Worm (Caenorhabditis elegans) whole organism, L4 larva: ENCODE measurements around the gene R02F2.8.

ENCODE experiments used
- D1046.2 ChIP-seq: fragments of 200-800 bp; sonication (Bioruptor generic); IDR thresholded peaks from 2 replicates; pipeline ENCODE4 v1.3.6; 2022; ENCODE audit warnings: missing genetic modification characterization, missing compliant biosample characterization
- F10B5.3 ChIP-seq: sonication (generic microtip); optimal IDR thresholded peaks from 2 replicates; lab custom pipeline; 2016; ENCODE audit warnings: mild to moderate bottlenecking, missing genetic modification characterization, missing compliant biosample characterization
- R02D3.7 ChIP-seq: fragments of 150-350 bp; sonication (generic microtip); optimal IDR thresholded peaks from 3 replicates; lab custom pipeline; 2014; ENCODE audit warnings: missing biosample characterization, missing genetic modification characterization
- Y5F2A.4 ChIP-seq: fragments of 200-800 bp; sonication (Bioruptor generic); optimal IDR thresholded peaks from 2 replicates; lab custom pipeline; 2018; ENCODE audit warnings: mild to moderate bottlenecking, missing genetic modification characterization, missing compliant biosample characterization
- ZK337.2 ChIP-seq: fragments of 200-800 bp; sonication (Bioruptor generic); IDR thresholded peaks from 2 replicates; pipeline ENCODE4 v1.3.6; 2022; ENCODE audit warnings: missing genetic modification reagents, missing genetic modification characterization, missing compliant biosample characterization
- aha-1 ChIP-seq: fragments of 150-350 bp; peaks from one replicate; lab custom pipeline; 2014; ENCODE audit warnings: missing biosample characterization, missing genetic modification characterization
- ceh-32 ChIP-seq: sonication (generic microtip); optimal IDR thresholded peaks from 2 replicates; lab custom pipeline; 2016; ENCODE audit warnings: mild to moderate bottlenecking, missing genetic modification characterization, missing compliant biosample characterization; ENCODE audit not compliant: poor library complexity
- ceh-44 ChIP-seq: fragments of 200-800 bp; sonication (Bioruptor generic); IDR thresholded peaks from 2 replicates; pipeline ENCODE4 v1.3.6; 2022; ENCODE audit warnings: missing genetic modification reagents, missing genetic modification characterization, missing compliant biosample characterization
- ctbp-1 ChIP-seq: fragments of 200-800 bp; sonication (Bioruptor generic); IDR thresholded peaks from 2 replicates; pipeline ENCODE4 v1.3.6; 2022; ENCODE audit warnings: missing genetic modification reagents, missing genetic modification characterization, missing compliant biosample characterization
- daf-16 ChIP-seq, 3 experiments: sonication (generic microtip); optimal IDR thresholded peaks; 2 replicates each; lab custom pipeline; 2016 to 2017; ENCODE audit warnings: missing genetic modification characterization in 3 of 3, missing genetic modification reagents in 3 of 3, mild to moderate bottlenecking in 2 of 3, missing compliant biosample characterization in 2 of 3, missing biosample characterization in 1 of 3, moderate library complexity in 1 of 3
- daf-8 ChIP-seq: fragments of 200-800 bp; sonication (Bioruptor generic); IDR thresholded peaks from 2 replicates; pipeline ENCODE4 v1.3.6; 2022; ENCODE audit warnings: missing genetic modification characterization, missing compliant biosample characterization
- dmd-6 ChIP-seq: fragments of 200-800 bp; sonication (Bioruptor generic); IDR thresholded peaks from 2 replicates; pipeline ENCODE4 v1.3.6; 2022; ENCODE audit warnings: missing genetic modification reagents, missing genetic modification characterization, missing compliant biosample characterization
- dpl-1 ChIP-seq: fragments of 150-350 bp; optimal IDR thresholded peaks from 2 replicates; lab custom pipeline; 2014; ENCODE audit warnings: missing biosample characterization, missing genetic modification reagents, missing genetic modification characterization
- duxl-1 ChIP-seq: sonication (generic microtip); optimal IDR thresholded peaks from 2 replicates; lab custom pipeline; 2016; ENCODE audit warnings: mild to moderate bottlenecking, missing genetic modification characterization, moderate library complexity, missing compliant biosample characterization; ENCODE audit not compliant: poor library complexity
- egl-27 ChIP-seq: sonication (generic microtip); optimal IDR thresholded peaks from 3 replicates; lab custom pipeline; 2017; ENCODE audit warnings: missing biosample characterization, missing genetic modification reagents, missing genetic modification characterization
- gei-8 ChIP-seq: fragments of 200-800 bp; sonication (Bioruptor generic); optimal IDR thresholded peaks from 2 replicates; lab custom pipeline; 2018; ENCODE audit warnings: mild to moderate bottlenecking, missing genetic modification characterization, missing compliant biosample characterization
- hlh-11 ChIP-seq: fragments of 200-800 bp; sonication (Bioruptor generic); optimal IDR thresholded peaks from 2 replicates; lab custom pipeline; 2018; ENCODE audit warnings: mild to moderate bottlenecking, missing genetic modification characterization, missing compliant biosample characterization
- lin-13 ChIP-seq: fragments of 150-350 bp; optimal IDR thresholded peaks from 2 replicates; lab custom pipeline; 2014; ENCODE audit warnings: missing biosample characterization, missing genetic modification reagents, missing genetic modification characterization
- lin-29 ChIP-seq: fragments of 200-800 bp; sonication (Bioruptor generic); IDR thresholded peaks from 2 replicates; pipeline ENCODE4 v1.3.6; 2022; ENCODE audit warnings: missing genetic modification reagents, missing genetic modification characterization, missing compliant biosample characterization
- lin-38 ChIP-seq: fragments of 200-800 bp; sonication (Bioruptor generic); IDR thresholded peaks from 2 replicates; pipeline ENCODE4 v1.3.6; 2022; ENCODE audit warnings: missing genetic modification reagents, missing genetic modification characterization, missing compliant biosample characterization
- mdl-1 ChIP-seq, 2 experiments: fragments of 150-350 bp in 1 of 2; sonication (generic microtip) in 1 of 2; optimal IDR thresholded peaks; 2 replicates each; lab custom pipeline; 2014 to 2017; ENCODE audit warnings: missing biosample characterization in 2 of 2, missing genetic modification characterization in 2 of 2
- nhr-111 ChIP-seq: fragments of 200-800 bp; sonication (Bioruptor generic); optimal IDR thresholded peaks from 2 replicates; lab custom pipeline; 2018; ENCODE audit warnings: mild to moderate bottlenecking, missing genetic modification characterization, missing compliant biosample characterization
- nhr-237 ChIP-seq: sonication (generic microtip); optimal IDR thresholded peaks from 2 replicates; lab custom pipeline; 2017; ENCODE audit warnings: missing biosample characterization, missing genetic modification characterization
- nhr-25 ChIP-seq: sonication (generic microtip); optimal IDR thresholded peaks from 2 replicates; lab custom pipeline; 2017; ENCODE audit warnings: missing genetic modification characterization, mild to moderate bottlenecking, missing compliant biosample characterization, antibody characterized with exemption, moderate library complexity, borderline replicate concordance; ENCODE audit not compliant: insufficient read depth
- nhr-28 ChIP-seq: fragments of 150-350 bp; optimal IDR thresholded peaks from 2 replicates; lab custom pipeline; 2014; ENCODE audit warnings: missing biosample characterization, missing genetic modification characterization
- nhr-48 ChIP-seq: sonication (generic microtip); optimal IDR thresholded peaks from 2 replicates; lab custom pipeline; 2016; ENCODE audit warnings: mild to moderate bottlenecking, missing genetic modification characterization, missing compliant biosample characterization
- nhr-77 ChIP-seq: fragments of 150-350 bp; optimal IDR thresholded peaks from 2 replicates; lab custom pipeline; 2014; ENCODE audit warnings: missing biosample characterization, missing genetic modification characterization
- pha-4 ChIP-seq, 2 experiments: fragments of 150-350 bp in 1 of 2; fragments of 200-800 bp in 1 of 2; sonication (Bioruptor generic) in 1 of 2; IDR thresholded peaks in 1 of 2; optimal IDR thresholded peaks in 1 of 2; 2 replicates each; pipeline versions ENCODE4 v1.3.6 to Lab custom; 2014 to 2022; ENCODE audit warnings: missing genetic modification characterization in 2 of 2, missing genetic modification reagents in 2 of 2, missing biosample characterization in 1 of 2, missing compliant biosample characterization in 1 of 2
- php-3 ChIP-seq: fragments of 200-800 bp; sonication (Bioruptor generic); IDR thresholded peaks from 2 replicates; pipeline ENCODE4 v1.3.6; 2022; ENCODE audit warnings: missing genetic modification reagents, missing genetic modification characterization, missing compliant biosample characterization
- pqm-1 ChIP-seq: sonication (generic microtip); optimal IDR thresholded peaks from 2 replicates; lab custom pipeline; 2017; ENCODE audit warnings: missing biosample characterization, missing genetic modification characterization
- spr-3 ChIP-seq: fragments of 200-800 bp; sonication (Bioruptor generic); optimal IDR thresholded peaks from 2 replicates; lab custom pipeline; 2018; ENCODE audit warnings: mild to moderate bottlenecking, missing genetic modification characterization, missing compliant biosample characterization
- tag-97 ChIP-seq: fragments of 200-800 bp; sonication (Bioruptor generic); IDR thresholded peaks from 2 replicates; pipeline ENCODE4 v1.3.6; 2022; ENCODE audit warnings: missing genetic modification characterization, missing compliant biosample characterization
- vab-7 ChIP-seq: fragments of 200-800 bp; sonication (Bioruptor generic); IDR thresholded peaks from 2 replicates; pipeline ENCODE4 v1.3.6; 2022; ENCODE audit warnings: missing genetic modification reagents, missing genetic modification characterization, missing compliant biosample characterization
- zfp-2 ChIP-seq: sonication (generic microtip); optimal IDR thresholded peaks from 2 replicates; lab custom pipeline; 2016; ENCODE audit warnings: mild to moderate bottlenecking, missing genetic modification characterization, missing compliant biosample characterization
- zip-2 ChIP-seq: fragments of 150-350 bp; optimal IDR thresholded peaks from 2 replicates; lab custom pipeline; 2014; ENCODE audit warnings: missing biosample characterization, missing genetic modification characterization
- ztf-11 ChIP-seq: fragments of 150-350 bp; optimal IDR thresholded peaks from 2 replicates; lab custom pipeline; 2014; ENCODE audit warnings: missing biosample characterization, missing genetic modification characterization

Gene R02F2.8

ce11 chrIII:5541777-5542176, 46.7 kb upstream of the R02F2.8 start:
- TF ChIP-seq hlh-11 (tag; lab: Kevin White, UChicago), result peak; percentile 10
- peak; percentile 32 for TF ChIP-seq gei-8 (GFP tag; lab: Kevin White, UChicago)
- peak; percentile 11 for TF ChIP-seq aha-1
- no peak for TF ChIP-seq php-3 (GFP tag; lab: Robert Waterston, UW)

DNA sequence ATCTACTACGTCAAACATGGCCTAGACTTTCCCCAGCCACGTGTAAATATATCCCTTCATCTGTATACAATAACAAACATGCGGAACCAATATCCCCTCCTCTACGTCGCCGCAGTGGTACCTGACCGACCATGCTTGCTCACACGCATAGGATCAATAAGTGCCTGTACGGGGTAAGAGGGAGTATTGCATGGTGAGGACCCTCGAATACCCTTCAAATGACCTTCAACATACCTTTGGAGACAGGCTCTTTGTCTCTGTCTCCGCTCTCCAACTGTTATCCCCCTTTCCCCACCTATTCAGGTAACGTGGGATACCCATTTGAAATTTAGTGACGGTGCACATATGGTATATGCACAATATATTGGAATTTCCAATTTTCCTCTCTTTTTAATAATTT, 30.9 kb upstream of the R02F2.8 start, which contains the start of gene dex-1:
Gene dex-1, plus strand, starts transcription at position 132 of the 400 bp plus-strand sequence.
- no peak for TF ChIP-seq zip-2
- no peak for TF ChIP-seq nhr-237 (tag; lab: Kevin White, UChicago)
- TF ChIP-seq daf-16 (GFP tag; optimal IDR thresholded peaks at IDR 0.05; lab: Kevin White, UChicago), result no peak
- TF ChIP-seq daf-16 (tag; optimal IDR thresholded peaks at IDR 0.05; lab: Kevin White, UChicago), result no peak
- TF ChIP-seq F10B5.3, result no peak
- no peak for TF ChIP-seq ctbp-1
- TF ChIP-seq nhr-48 (tag; lab: Kevin White, UChicago), result no peak
- no peak for TF ChIP-seq hlh-11 (tag; lab: Kevin White, UChicago)
- no peak for TF ChIP-seq pha-4 (GFP tag; IDR thresholded peaks at IDR 0.05; lab: Robert Waterston, UW)
- TF ChIP-seq pha-4 (tag; optimal IDR thresholded peaks at IDR 0.05; lab: Kevin White, UChicago), result no peak
- no peak for TF ChIP-seq zfp-2
- TF ChIP-seq daf-8 (GFP tag; lab: Robert Waterston, UW), result no peak
- TF ChIP-seq Y5F2A.4 (GFP tag; lab: Kevin White, UChicago), result no peak
- TF ChIP-seq lin-29 (GFP tag; lab: Robert Waterston, UW), result no peak
- no peak for TF ChIP-seq php-3 (GFP tag; lab: Robert Waterston, UW)
- no peak for TF ChIP-seq lin-38
- TF ChIP-seq dmd-6 (GFP tag; lab: Robert Waterston, UW), result no peak
- no peak for TF ChIP-seq dpl-1
- no peak for TF ChIP-seq tag-97 (GFP tag; lab: Robert Waterston, UW)

ce11 chrIII:5521930-5522329, 26.9 kb upstream of the R02F2.8 start, which contains the start of gene D1044.4:
Gene D1044.4, minus strand, starts transcription at chrIII:5522030.
- TF ChIP-seq nhr-77, result no peak
- TF ChIP-seq nhr-48 (tag; lab: Kevin White, UChicago), result no peak
- TF ChIP-seq nhr-111 (GFP tag; lab: Kevin White, UChicago), result no peak
- no peak for TF ChIP-seq nhr-237 (tag; lab: Kevin White, UChicago)
- no peak for TF ChIP-seq mdl-1 (tag; optimal IDR thresholded peaks at IDR 0.05; lab: Kevin White, UChicago)
- no peak for TF ChIP-seq D1046.2 (GFP tag; lab: Robert Waterston, UW)
- TF ChIP-seq ztf-11 (tag; lab: Kevin White, UChicago), result no peak
- no peak for TF ChIP-seq R02D3.7 (tag; lab: Kevin White, UChicago)
- TF ChIP-seq egl-27 (tag; lab: Kevin White, UChicago), result no peak
- TF ChIP-seq vab-7 (GFP tag; lab: Robert Waterston, UW), result no peak
- TF ChIP-seq duxl-1 (tag; lab: Kevin White, UChicago), result no peak
- TF ChIP-seq ceh-44 (GFP tag; lab: Robert Waterston, UW), result no peak
- TF ChIP-seq ZK337.2, result no peak
- no peak for TF ChIP-seq F10B5.3
- TF ChIP-seq pqm-1 (tag; lab: Kevin White, UChicago), result no peak
- no peak for TF ChIP-seq ceh-32
- no peak for TF ChIP-seq Y5F2A.4 (GFP tag; lab: Kevin White, UChicago)
- TF ChIP-seq nhr-25 (tag; lab: Kevin White, UChicago), result no peak
- TF ChIP-seq lin-13 (GFP tag; lab: Kevin White, UChicago), result no peak
- no peak for TF ChIP-seq nhr-28

ce11 chrIII:5517423-5517822, 22.4 kb upstream of the R02F2.8 start, which contains the start of gene nekl-4:
Gene nekl-4, minus strand, starts transcription at chrIII:5517523.
- TF ChIP-seq aha-1, result peak; percentile 50
- no peak for TF ChIP-seq spr-3 (GFP tag; lab: Kevin White, UChicago)
